Worm (Caenorhabditis elegans): ENCODE data around the gene R12B2.7.

- TF ChIP-seq unc-98 (GFP tag; IDR thresholded peaks at IDR 0.05) (no peak), tbx-2 (tag; optimal IDR thresholded peaks at IDR 0.05) (no peak), nhr-85 (tag) (no peak), sox-4 (tag; optimal IDR thresholded peaks at IDR 0.05) (no peak), jun-1 (tag; optimal IDR thresholded peaks at IDR 0.05) (no peak), elt-2 (tag; optimal IDR thresholded peaks at IDR 0.05) (no peak), rnt-1 (tag; optimal IDR thresholded peaks at IDR 0.05) (no peak), ztf-4 (tag; optimal IDR thresholded peaks at IDR 0.05) (no peak), blmp-1 (tag; optimal IDR thresholded peaks at IDR 0.05) (no peak), egl-27 (tag; optimal IDR thresholded peaks at IDR 0.05) (no peak), mep-1 (tag; optimal IDR thresholded peaks at IDR 0.05) (no peak)
Observed at ce11 chrIII:5822816-5823215, 8.0 kb downstream of the R12B2.7 start.

Measured in whole organism, L1 larva.